Worm (Caenorhabditis elegans) whole organism, early embryonic: ENCODE results near the gene F48C5.2.

Experiments used
- B0310.2 ChIP-seq: sonication (generic microtip); optimal IDR thresholded peaks from 2 replicates; lab custom pipeline; 2016; ENCODE audit warnings: mild to moderate bottlenecking, missing genetic modification characterization, missing compliant biosample characterization
- F13C5.2 ChIP-seq: sonication (generic microtip); optimal IDR thresholded peaks from 2 replicates; lab custom pipeline; 2017; ENCODE audit warnings: mild to moderate bottlenecking, missing genetic modification characterization, inconsistent platforms, missing compliant biosample characterization
- aly-1 ChIP-seq: sonication (generic microtip); optimal IDR thresholded peaks from 2 replicates; lab custom pipeline; 2016; ENCODE audit warnings: missing genetic modification characterization, missing compliant biosample characterization
- ama-1 ChIP-seq: fragments of 150-350 bp; optimal IDR thresholded peaks from 2 replicates; lab custom pipeline; 2014
- ceh-13 ChIP-seq: fragments of 200-800 bp; sonication (Bioruptor generic); optimal IDR thresholded peaks from 2 replicates; lab custom pipeline; 2018; ENCODE audit warnings: mild to moderate bottlenecking, missing genetic modification characterization, missing compliant biosample characterization
- ceh-36 ChIP-seq: sonication (generic microtip); optimal IDR thresholded peaks from 2 replicates; lab custom pipeline; 2016; ENCODE audit warnings: missing genetic modification characterization, inconsistent platforms, missing compliant biosample characterization
- ets-7 ChIP-seq: sonication (generic microtip); optimal IDR thresholded peaks from 2 replicates; lab custom pipeline; 2016; ENCODE audit warnings: missing genotype, missing genetic modification characterization, missing compliant biosample characterization
- flt-1 ChIP-seq: fragments of 200-800 bp; sonication (Bioruptor generic); IDR thresholded peaks from 2 replicates; pipeline ENCODE4 v1.3.6; 2022; ENCODE audit warnings: missing genetic modification characterization, missing compliant biosample characterization
- hmbx-1 ChIP-seq: sonication (generic microtip); optimal IDR thresholded peaks from 2 replicates; lab custom pipeline; 2016; ENCODE audit warnings: mild to moderate bottlenecking, missing genetic modification characterization, missing compliant biosample characterization
- hmg-4 ChIP-seq: fragments of 200-800 bp; sonication (Bioruptor generic); optimal IDR thresholded peaks from 2 replicates; lab custom pipeline; 2018; ENCODE audit warnings: mild to moderate bottlenecking, missing genetic modification characterization, missing compliant biosample characterization
- hnd-1 ChIP-seq: sonication (generic microtip); optimal IDR thresholded peaks from 2 replicates; lab custom pipeline; 2016; ENCODE audit warnings: missing genetic modification characterization, missing compliant biosample characterization
- pes-1 ChIP-seq: fragments of 200-800 bp; sonication (Bioruptor generic); IDR thresholded peaks from 2 replicates; pipeline ENCODE4 v1.3.6; 2022; ENCODE audit warnings: missing genetic modification reagents, missing genetic modification characterization, missing compliant biosample characterization
- scrt-1 ChIP-seq: fragments of 200-800 bp; sonication (Bioruptor generic); IDR thresholded peaks from 2 replicates; pipeline ENCODE4 v1.3.6; 2022; ENCODE audit warnings: missing genetic modification characterization, missing compliant biosample characterization
- sea-1 ChIP-seq: fragments of 200-800 bp; sonication (Bioruptor generic); conservative IDR thresholded peaks from 2 replicates; pipeline ENCODE4 v1.3.6; 2022; ENCODE audit warnings: missing genetic modification characterization, missing compliant biosample characterization
- tbx-11 ChIP-seq: fragments of 200-800 bp; sonication (Bioruptor generic); IDR thresholded peaks from 2 replicates; pipeline ENCODE4 v1.3.6; 2022; ENCODE audit warnings: missing genetic modification characterization, missing compliant biosample characterization
- tbx-37 ChIP-seq: fragments of 200-800 bp; sonication (Bioruptor generic); conservative IDR thresholded peaks from 2 replicates; pipeline ENCODE4 v1.3.6; 2022; ENCODE audit warnings: missing genetic modification reagents, missing genetic modification characterization, missing compliant biosample characterization
- tra-4 ChIP-seq: sonication (generic microtip); optimal IDR thresholded peaks from 2 replicates; lab custom pipeline; 2017; ENCODE audit warnings: missing genetic modification characterization, missing compliant biosample characterization

The F48C5.2 gene

DNA sequence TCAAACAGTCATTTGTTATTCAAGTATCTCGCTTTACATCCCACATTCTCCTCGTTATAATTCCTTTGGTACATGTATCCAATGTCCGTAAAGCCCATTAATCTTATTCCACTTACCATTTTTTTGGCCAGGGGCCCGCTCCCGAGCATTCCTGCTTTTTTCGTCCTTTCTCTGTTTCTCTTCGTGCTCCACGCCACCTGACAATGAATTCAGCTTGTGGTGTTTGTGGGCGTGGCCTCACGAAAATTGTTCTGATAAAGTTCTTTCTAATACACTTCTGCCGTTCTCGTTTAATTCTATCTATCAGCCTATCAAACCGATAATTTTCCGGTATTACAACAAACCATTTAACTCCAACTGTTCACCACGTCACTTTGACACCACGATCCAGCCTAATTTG, 25.9 kb upstream of the F48C5.2 start:
- TF ChIP-seq ceh-36 (tag; lab: Kevin White, UChicago): no peak
- no peak for TF ChIP-seq ets-7 (tag; lab: Kevin White, UChicago)
- no peak for TF ChIP-seq sea-1 (GFP tag; lab: Robert Waterston, UW)

DNA sequence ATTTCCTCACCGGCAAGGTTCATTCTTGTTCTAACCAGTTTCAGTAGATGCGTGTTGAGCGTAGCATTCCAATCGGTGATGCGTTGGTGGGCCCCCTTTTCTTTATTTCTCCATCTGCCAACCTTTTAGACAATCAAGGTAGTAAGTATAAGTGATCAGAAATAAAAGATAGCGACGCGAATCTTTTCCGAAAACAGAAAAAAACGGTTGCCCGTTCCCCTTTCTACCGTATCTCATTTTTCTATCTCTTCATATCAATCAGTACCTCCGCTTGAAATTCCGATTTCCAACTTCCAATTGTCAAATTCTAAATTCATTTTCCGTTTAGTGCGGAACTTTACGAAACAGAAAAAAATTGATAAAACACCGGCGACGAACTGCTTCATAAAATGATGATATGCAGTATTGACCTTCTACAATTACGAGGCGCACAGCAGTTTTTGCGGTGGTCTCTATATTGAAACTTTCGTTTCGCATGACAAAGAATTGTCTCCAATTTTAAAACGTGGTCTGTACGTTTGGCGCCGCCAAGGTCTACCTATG, 25.3 kb upstream of the F48C5.2 start:
- no peak for TF ChIP-seq pes-1 (GFP tag; lab: Robert Waterston, UW)
- TF ChIP-seq tbx-11 (GFP tag; lab: Robert Waterston, UW): no peak
- no peak for TF ChIP-seq hmg-4 (GFP tag; lab: Kevin White, UChicago)
- TF ChIP-seq ceh-36 (tag; lab: Kevin White, UChicago): no peak
- TF ChIP-seq scrt-1: no peak
- no peak for TF ChIP-seq hnd-1
- TF ChIP-seq tbx-37 (GFP tag; lab: Robert Waterston, UW): no peak
- no peak for TF ChIP-seq tra-4
- no peak for TF ChIP-seq ets-7 (tag; lab: Kevin White, UChicago)
- no peak for TF ChIP-seq flt-1 (GFP tag; lab: Robert Waterston, UW)

DNA sequence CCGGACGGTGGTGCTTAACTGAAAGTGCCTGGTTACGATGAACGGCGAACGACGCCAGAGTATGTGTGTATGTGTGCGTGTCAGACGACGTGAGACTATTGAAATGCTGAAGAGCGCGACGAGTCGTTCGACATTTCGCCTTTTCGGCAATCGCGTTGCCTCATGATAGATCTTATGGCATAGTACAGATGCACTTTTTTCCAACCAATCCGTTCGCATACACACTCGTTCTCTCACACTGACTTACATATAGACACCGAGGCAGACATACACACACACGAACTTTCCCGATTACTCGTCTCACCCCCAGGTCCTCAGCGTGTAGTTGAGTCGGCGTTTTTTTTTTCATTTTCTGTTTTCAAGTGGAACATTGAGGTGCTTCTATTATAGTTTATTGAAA, 24.6 kb upstream of the F48C5.2 start:
- no peak for TF ChIP-seq ceh-36 (tag; lab: Kevin White, UChicago)
- TF ChIP-seq tbx-11 (GFP tag; lab: Robert Waterston, UW): no peak
- no peak for TF ChIP-seq sea-1 (GFP tag; lab: Robert Waterston, UW)
- TF ChIP-seq hnd-1: no peak
- no peak for TF ChIP-seq ama-1
- no peak for TF ChIP-seq scrt-1
- TF ChIP-seq tbx-37 (GFP tag; lab: Robert Waterston, UW): no peak
- TF ChIP-seq F13C5.2 (tag; lab: Kevin White, UChicago): no peak
- no peak for TF ChIP-seq ceh-13 (GFP tag; lab: Kevin White, UChicago)
- no peak for TF ChIP-seq aly-1 (tag; lab: Kevin White, UChicago)
- no peak for TF ChIP-seq ets-7 (tag; lab: Kevin White, UChicago)
- TF ChIP-seq hmbx-1 (tag; lab: Kevin White, UChicago): no peak
- no peak for TF ChIP-seq pes-1 (GFP tag; lab: Robert Waterston, UW)
- TF ChIP-seq tra-4: no peak
- TF ChIP-seq hmg-4 (GFP tag; lab: Kevin White, UChicago): no peak
- TF ChIP-seq flt-1 (GFP tag; lab: Robert Waterston, UW): no peak

DNA sequence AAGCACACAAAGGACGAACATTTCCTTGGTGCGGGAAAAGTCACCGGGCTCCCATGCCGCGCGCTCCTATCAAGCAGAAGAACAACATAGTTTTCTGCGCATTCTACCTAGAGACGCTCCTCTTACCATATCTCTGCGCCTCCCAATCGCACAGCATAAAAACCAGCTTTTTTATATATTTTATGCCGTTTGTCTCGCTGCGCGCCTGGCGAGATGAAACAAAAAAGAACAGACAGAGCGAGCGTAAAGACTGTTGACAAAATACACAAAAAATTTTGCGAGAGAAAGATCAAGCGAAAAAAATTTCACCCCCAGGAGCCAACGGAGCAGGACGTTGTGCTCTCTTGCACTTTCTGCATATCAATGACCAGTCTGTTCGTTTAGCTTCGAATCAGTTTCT, 23.6 kb upstream of the F48C5.2 start:
- no peak for TF ChIP-seq pes-1 (GFP tag; lab: Robert Waterston, UW)
- TF ChIP-seq sea-1 (GFP tag; lab: Robert Waterston, UW): no peak
- TF ChIP-seq ets-7 (tag; lab: Kevin White, UChicago): no peak
- TF ChIP-seq tra-4: no peak
- TF ChIP-seq hmbx-1 (tag; lab: Kevin White, UChicago): no peak
- TF ChIP-seq F13C5.2 (tag; lab: Kevin White, UChicago): no peak
- no peak for TF ChIP-seq tbx-11 (GFP tag; lab: Robert Waterston, UW)
- TF ChIP-seq scrt-1: no peak
- no peak for TF ChIP-seq ama-1
- TF ChIP-seq B0310.2: no peak
- no peak for TF ChIP-seq hnd-1
- TF ChIP-seq tbx-37 (GFP tag; lab: Robert Waterston, UW): no peak
- no peak for TF ChIP-seq hmg-4 (GFP tag; lab: Kevin White, UChicago)

DNA sequence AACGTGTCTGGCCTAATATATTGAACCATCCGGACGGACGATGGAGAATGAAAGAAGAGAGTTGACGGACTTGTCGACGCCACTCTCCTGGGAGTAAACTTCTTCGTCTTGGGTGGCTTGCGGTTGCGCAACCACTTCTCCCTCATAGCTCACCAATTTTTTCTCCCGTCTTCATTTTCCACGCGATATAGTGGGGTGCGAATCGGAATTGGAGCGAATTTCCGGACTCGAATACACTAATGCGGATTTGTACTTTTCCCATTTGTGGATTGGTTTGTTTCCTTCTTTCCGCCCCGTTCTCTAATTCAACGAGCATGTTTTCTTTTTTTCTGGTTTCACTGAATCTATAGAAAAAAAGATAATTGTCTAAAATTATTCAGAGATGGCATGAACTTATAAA, 21.6 kb upstream of the F48C5.2 start:
- TF ChIP-seq ets-7 (tag; lab: Kevin White, UChicago) (no peak), flt-1 (GFP tag; lab: Robert Waterston, UW) (no peak), tra-4 (no peak), aly-1 (tag; lab: Kevin White, UChicago) (no peak), sea-1 (GFP tag; lab: Robert Waterston, UW) (no peak), ceh-36 (tag; lab: Kevin White, UChicago) (no peak), hmbx-1 (tag; lab: Kevin White, UChicago) (no peak), ama-1 (no peak), ceh-13 (GFP tag; lab: Kevin White, UChicago) (no peak), hnd-1 (no peak)

DNA sequence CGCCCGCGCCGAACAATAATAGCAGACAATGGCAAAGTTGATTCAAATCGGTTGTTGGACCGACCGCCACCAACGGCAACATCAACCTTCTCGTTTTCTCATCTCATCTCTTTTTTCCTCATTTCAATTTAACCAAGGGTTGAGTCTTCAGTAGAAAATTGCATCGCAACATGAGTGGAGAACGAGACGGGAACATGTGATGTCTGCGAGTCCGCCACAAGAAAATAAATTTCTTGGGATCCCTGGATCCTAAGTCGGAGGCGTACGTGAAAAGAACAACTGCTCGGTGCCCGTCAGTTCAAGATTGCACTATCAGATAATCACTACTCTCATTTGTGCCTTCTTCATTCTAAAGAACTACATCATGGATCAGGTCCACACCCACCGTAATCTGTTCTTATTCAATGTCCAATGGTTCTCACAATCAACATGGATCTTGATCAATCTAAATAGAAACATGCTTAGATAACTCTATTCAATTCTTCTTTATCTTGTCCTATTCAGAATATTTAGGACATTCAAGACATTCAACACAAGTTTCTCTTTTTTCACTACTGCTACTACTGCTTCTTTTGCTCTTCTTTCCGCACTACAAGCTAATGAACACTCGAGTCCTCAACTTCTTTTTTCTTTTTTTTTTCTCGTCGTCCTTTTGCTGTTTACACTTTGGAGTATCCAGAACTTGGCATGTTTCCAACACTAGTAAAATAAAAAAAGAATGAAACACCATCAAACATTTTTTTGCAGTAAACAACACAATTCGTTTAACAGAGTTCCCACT, 20.7 kb upstream of the F48C5.2 start:
- no peak for TF ChIP-seq B0310.2
- TF ChIP-seq scrt-1: no peak
- no peak for TF ChIP-seq tbx-11 (GFP tag; lab: Robert Waterston, UW)

DNA sequence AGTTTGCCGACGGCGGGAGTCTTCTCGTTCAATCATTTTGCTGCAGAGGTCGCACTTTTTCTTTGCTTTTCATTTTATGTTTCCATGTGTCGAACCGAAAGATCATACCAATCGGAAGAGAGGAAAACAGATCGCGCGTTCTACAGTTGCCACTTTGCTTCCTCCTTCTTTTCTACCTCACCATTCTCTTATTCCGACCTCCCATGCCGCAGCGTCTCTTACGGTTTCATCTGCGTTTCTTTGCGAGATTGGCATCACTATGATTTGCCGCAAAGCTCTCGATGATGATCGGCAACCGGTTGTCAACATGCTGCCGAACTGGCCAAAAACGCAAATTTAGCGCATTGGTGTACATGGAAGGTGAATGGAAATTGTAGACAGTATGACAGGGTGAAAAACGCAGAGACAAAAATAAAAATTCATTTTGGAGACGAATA, 20.0 kb upstream of the F48C5.2 start:
- no peak for TF ChIP-seq sea-1 (GFP tag; lab: Robert Waterston, UW)
- no peak for TF ChIP-seq flt-1 (GFP tag; lab: Robert Waterston, UW)
- TF ChIP-seq hnd-1: no peak
- no peak for TF ChIP-seq ets-7 (tag; lab: Kevin White, UChicago)
- TF ChIP-seq tbx-37 (GFP tag; lab: Robert Waterston, UW): no peak
- no peak for TF ChIP-seq tbx-11 (GFP tag; lab: Robert Waterston, UW)
- TF ChIP-seq hmbx-1 (tag; lab: Kevin White, UChicago): no peak
- no peak for TF ChIP-seq ceh-13 (GFP tag; lab: Kevin White, UChicago)
- TF ChIP-seq scrt-1: no peak
- TF ChIP-seq pes-1 (GFP tag; lab: Robert Waterston, UW): no peak
- TF ChIP-seq B0310.2: no peak
- TF ChIP-seq F13C5.2 (tag; lab: Kevin White, UChicago): no peak
- no peak for TF ChIP-seq hmg-4 (GFP tag; lab: Kevin White, UChicago)
- TF ChIP-seq tra-4: no peak
- TF ChIP-seq ama-1: no peak
- no peak for TF ChIP-seq ceh-36 (tag; lab: Kevin White, UChicago)
